Fruit fly (Drosophila melanogaster): Measurements from ENCODE around the gene ogre.

Gene ogre

DNA sequence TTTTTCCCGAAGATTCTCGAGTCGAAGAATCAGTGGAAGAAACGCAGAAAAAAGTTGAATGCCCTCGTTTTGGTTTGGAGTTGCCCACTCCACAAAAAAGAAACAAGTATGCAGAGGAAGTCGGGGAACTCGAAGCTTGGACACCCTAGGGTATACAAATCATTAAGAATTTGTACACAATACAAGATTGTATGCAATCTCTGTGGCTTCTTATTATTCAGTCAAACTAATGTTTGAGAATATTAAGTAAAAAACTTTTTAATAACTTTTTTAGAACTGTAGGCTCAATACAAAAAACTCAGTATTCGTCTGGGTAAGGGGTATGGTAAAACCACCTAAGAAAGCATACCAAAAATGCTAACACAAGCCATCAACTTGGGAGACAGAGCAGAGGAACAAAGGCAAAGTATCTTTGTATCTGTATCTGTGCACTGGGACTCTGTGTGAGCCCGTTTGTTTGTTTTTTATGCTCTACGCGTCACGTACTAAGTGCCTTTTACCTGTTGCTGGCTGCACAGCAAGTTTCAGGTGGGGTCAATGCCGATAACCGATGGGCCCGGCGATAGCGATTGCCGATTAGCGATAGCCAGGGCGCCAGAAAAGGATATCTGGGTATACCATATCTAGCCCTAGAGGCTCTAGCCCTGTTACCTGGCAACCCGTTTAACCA, 5.8 kb downstream of the ogre start (continued):
- TF ChIP-seq CG15011 (GFP tag; optimal IDR thresholded peaks at IDR 0.05) = peak; percentile 42
- no peak for TF ChIP-seq Sry-β (GFP tag; optimal IDR thresholded peaks at IDR 0.05)
- peak; percentile 83 for TF ChIP-seq corto (GFP tag; optimal IDR thresholded peaks at IDR 0.05)
- peak; percentile 50 for TF ChIP-seq kah (GFP tag; optimal IDR thresholded peaks at IDR 0.05)
- peak; percentile 68 for TF ChIP-seq CG8944 (GFP tag; optimal IDR thresholded peaks at IDR 0.05)
- TF ChIP-seq CG16815 (GFP tag; optimal IDR thresholded peaks at IDR 0.05) = peak; percentile 81
- peak; percentile 79 for TF ChIP-seq Hr3 (GFP tag; optimal IDR thresholded peaks at IDR 0.05)
- peak; percentile 16; the same call in 1 of the 3 replicates for TF ChIP-seq CG11560 (tag; IDR thresholded peaks at IDR 0.05)
- peak; percentile 14 for TF ChIP-seq Meics (GFP tag; optimal IDR thresholded peaks at IDR 0.05)
- TF ChIP-seq CG34422 (GFP tag; IDR thresholded peaks at IDR 0.05) = no peak; the same call in 2 of the 3 replicates
- peak; percentile 77 for TF ChIP-seq CG17359 (tag; optimal IDR thresholded peaks at IDR 0.05)
- peak; percentile 93 for TF ChIP-seq dmrt11E (tag; optimal IDR thresholded peaks at IDR 0.05)
- TF ChIP-seq CG32767 (GFP tag; IDR thresholded peaks at IDR 0.05) = 0 out of 2 replicates have a peak, but pooled peaks have one; percentile 39
- peak; percentile 28 for TF ChIP-seq Rfx (GFP tag; IDR thresholded peaks at IDR 0.05)
- peak; percentile 82 for TF ChIP-seq CG1529 (GFP tag; optimal IDR thresholded peaks at IDR 0.05)
- peak; percentile 42 for TF ChIP-seq CG9932 (GFP tag; IDR thresholded peaks at IDR 0.05)
- TF ChIP-seq CG34224 (GFP tag; IDR thresholded peaks at IDR 0.05; ENCODE audit: partially characterized antibody) = no peak; the same call in 2 of the 3 replicates
- TF ChIP-seq CG3838 (GFP tag; optimal IDR thresholded peaks at IDR 0.05) = peak; percentile 49
- TF ChIP-seq ems (GFP tag; optimal IDR thresholded peaks at IDR 0.05) = peak; percentile 60
- peak; percentile 47 for TF ChIP-seq slou (GFP tag; optimal IDR thresholded peaks at IDR 0.05)
- no peak for TF ChIP-seq B-H2 (GFP tag; optimal IDR thresholded peaks at IDR 0.05)
- TF ChIP-seq vfl (GFP tag; optimal IDR thresholded peaks at IDR 0.05) = peak; percentile 61
- TF ChIP-seq Stat92E (GFP tag; optimal IDR thresholded peaks at IDR 0.05) = peak in 1 of 3 experiments; percentile 76
- peak; percentile 61 for TF ChIP-seq tap (tag; optimal IDR thresholded peaks at IDR 0.05)
- TF ChIP-seq Vsx1 (GFP tag; optimal IDR thresholded peaks at IDR 0.05) = peak; percentile 66
- peak; percentile 85 for TF ChIP-seq otp (GFP tag; IDR thresholded peaks at IDR 0.05)
- TF ChIP-seq CG6175 (GFP tag; IDR thresholded peaks at IDR 0.05) = 0 out of 3 replicates have a peak, but pooled peaks have one; percentile 23
- peak; percentile 90 for TF ChIP-seq CG12391 (tag; optimal IDR thresholded peaks at IDR 0.05)
- no peak for TF ChIP-seq emc (GFP tag; optimal IDR thresholded peaks at IDR 0.05)
- TF ChIP-seq CG13624 (GFP tag; optimal IDR thresholded peaks at IDR 0.05) = peak; percentile 73
- TF ChIP-seq CG10209 (GFP tag; optimal IDR thresholded peaks at IDR 0.05) = peak; percentile 72
- TF ChIP-seq E2f2 (GFP tag; IDR thresholded peaks at IDR 0.05) = peak; percentile 53
- peak; percentile 80; the same call in 1 of the 2 replicates for TF ChIP-seq chm (GFP tag; IDR thresholded peaks at IDR 0.05)
- TF ChIP-seq amos (GFP tag; IDR thresholded peaks at IDR 0.05; ENCODE audit: partially characterized antibody) = peak; percentile 53; the same call in 1 of the 2 replicates
- TF ChIP-seq CG12744 (GFP tag; optimal IDR thresholded peaks at IDR 0.05) = peak; percentile 52
- peak; percentile 54; the same call in 2 of the 3 replicates for TF ChIP-seq CG16813 (GFP tag; IDR thresholded peaks at IDR 0.05; ENCODE audit: partially characterized antibody)
- no peak; the same call in 1 of the 2 replicates for TF ChIP-seq Lim3 (GFP tag; IDR thresholded peaks at IDR 0.05)
- TF ChIP-seq PHDP (tag; optimal IDR thresholded peaks at IDR 0.05) = peak; percentile 76
- TF ChIP-seq CG1792 (GFP tag; optimal IDR thresholded peaks at IDR 0.05) = peak; percentile 54
- peak; percentile 62; the same call in 2 of the 3 replicates for TF ChIP-seq hb (GFP tag; IDR thresholded peaks at IDR 0.05; ENCODE audit: partially characterized antibody)
- TF ChIP-seq CG4404 (GFP tag; IDR thresholded peaks at IDR 0.05) = peak; percentile 70
- peak; percentile 6 for TF ChIP-seq cato (GFP tag; optimal IDR thresholded peaks at IDR 0.05; ENCODE audit: borderline replicate concordance)
- TF ChIP-seq disco-r (GFP tag; optimal IDR thresholded peaks at IDR 0.05) = peak; percentile 46
- 0 out of 2 replicates have a peak, but pooled peaks have one; percentile 34 for TF ChIP-seq crol (GFP tag; IDR thresholded peaks at IDR 0.05)
- no peak for TF ChIP-seq CG8478 (optimal IDR thresholded peaks at IDR 0.05)
- peak; percentile 53; the same call in 1 of the 2 replicates for TF ChIP-seq CG8765 (GFP tag; IDR thresholded peaks at IDR 0.05)
- TF ChIP-seq fd96Cb (tag; optimal IDR thresholded peaks at IDR 0.05) = peak; percentile 83
- TF ChIP-seq zf30C (GFP tag; optimal IDR thresholded peaks at IDR 0.05) = no peak

All from whole organism, embryonic.